Fruit fly (Drosophila melanogaster) whole organism, adult: Measurements from ENCODE around the gene CG14983.

Experiments
- CG1620 ChIP-seq: fragments of 200-800 bp; sonication (Bioruptor generic); optimal IDR thresholded peaks from 2 replicates; lab custom pipeline; 2016; ENCODE audit warnings: missing biosample characterization, missing genetic modification characterization
- CG33017 ChIP-seq: fragments of 200-800 bp; sonication (Bioruptor generic); optimal IDR thresholded peaks from 2 replicates; lab custom pipeline; 2018; ENCODE audit warnings: missing biosample characterization, mild to moderate bottlenecking, missing genetic modification characterization, moderate library complexity
- Mnt ChIP-seq: fragments of 200-800 bp; sonication (Bioruptor generic); optimal IDR thresholded peaks from 2 replicates; lab custom pipeline; 2016; ENCODE audit warnings: missing biosample characterization, mild to moderate bottlenecking, missing genetic modification characterization
- cic ChIP-seq: fragments of 200-800 bp; sonication (Bioruptor generic); optimal IDR thresholded peaks from 2 replicates; lab custom pipeline; 2017; ENCODE audit warnings: missing biosample characterization, mild to moderate bottlenecking, missing genetic modification characterization, moderate library complexity
- tj ChIP-seq: fragments of 200-800 bp; sonication (Bioruptor generic); optimal IDR thresholded peaks from 3 replicates; lab custom pipeline; 2017; ENCODE audit warnings: missing biosample characterization, mild to moderate bottlenecking, missing genetic modification characterization, moderate library complexity

DNA sequence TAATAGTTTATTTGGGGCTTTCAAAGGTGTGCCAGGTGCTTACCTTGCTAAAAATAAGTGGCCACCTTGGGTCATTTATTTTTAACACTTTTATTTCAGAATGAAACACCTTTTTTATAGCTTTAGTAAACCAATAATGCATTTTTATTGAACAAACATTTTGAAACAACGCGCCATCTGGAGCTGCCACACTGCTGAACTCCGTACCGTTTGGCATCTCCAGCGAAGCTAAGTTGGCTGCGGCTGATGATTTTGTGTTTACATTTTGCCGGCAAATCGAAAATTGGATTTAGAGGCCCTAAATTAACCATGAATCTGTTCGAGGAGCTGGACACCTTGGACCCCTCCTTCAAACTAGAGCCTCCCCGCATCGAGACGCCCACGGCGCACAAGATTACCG, 44.0 kb downstream of the CG14983 start, which contains the start of gene ida:
- TF ChIP-seq cic (GFP tag; lab: Kevin White, UChicago) (peak; percentile 27), Mnt (peak; percentile 41), CG33017 (tag; lab: Kevin White, UChicago) (no peak), tj (peak; percentile 14), CG1620 (GFP tag; lab: Kevin White, UChicago) (no peak)
